Fruit fly (Drosophila melanogaster) whole organism, embryonic: ENCODE measurements around the gene CG8100.

ENCODE experiments used
- Atf6 ChIP-seq: fragments of 200-800 bp; sonication (Bioruptor generic); IDR thresholded peaks from 2 replicates; pipeline ENCODE4 v1.3.6; 2022; ENCODE audit warnings: missing biosample characterization, missing genetic modification characterization
- CG10147 ChIP-seq: fragments of 200-800 bp; sonication (Bioruptor generic); optimal IDR thresholded peaks from 2 replicates; lab custom pipeline; 2019; ENCODE audit warnings: missing biosample characterization, mild to moderate bottlenecking, missing genetic modification characterization, moderate library complexity
- CG10209 ChIP-seq: fragments of 200-800 bp; sonication (Bioruptor generic); optimal IDR thresholded peaks from 3 replicates; lab custom pipeline; 2017; ENCODE audit warnings: missing biosample characterization, mild to moderate bottlenecking, missing genetic modification characterization, missing genetic modification reagents
- CG11085 ChIP-seq: fragments of 200-800 bp; sonication (Bioruptor generic); IDR thresholded peaks from 2 replicates; pipeline ENCODE4 v1.3.6; 2022; ENCODE audit warnings: missing biosample characterization, missing genetic modification characterization
- CG12769 ChIP-seq: fragments of 200-800 bp; sonication (Bioruptor generic); optimal IDR thresholded peaks from 2 replicates; lab custom pipeline; 2019; ENCODE audit warnings: missing biosample characterization, mild to moderate bottlenecking, missing genetic modification characterization, moderate library complexity
- CG13424 ChIP-seq: fragments of 200-800 bp; sonication (Bioruptor generic); optimal IDR thresholded peaks from 2 replicates; lab custom pipeline; 2019; ENCODE audit warnings: missing biosample characterization, mild to moderate bottlenecking, missing genetic modification characterization, moderate library complexity
- CG14710 ChIP-seq: fragments of 200-800 bp; sonication (Bioruptor generic); optimal IDR thresholded peaks from 3 replicates; lab custom pipeline; 2019; ENCODE audit warnings: missing biosample characterization, mild to moderate bottlenecking, missing genetic modification characterization, moderate library complexity
- CG1647 ChIP-seq: fragments of 200-800 bp; sonication (Bioruptor generic); optimal IDR thresholded peaks from 3 replicates; lab custom pipeline; 2016; ENCODE audit warnings: missing biosample characterization, missing genetic modification characterization
- CG2116 ChIP-seq: fragments of 200-800 bp; sonication (Bioruptor generic); optimal IDR thresholded peaks from 3 replicates; lab custom pipeline; 2018; ENCODE audit warnings: missing biosample characterization, mild to moderate bottlenecking, missing genetic modification characterization
- CG2875 ChIP-seq: fragments of 200-800 bp; sonication (Bioruptor generic); optimal IDR thresholded peaks from 2 replicates; lab custom pipeline; 2017; ENCODE audit warnings: missing biosample characterization, mild to moderate bottlenecking, missing genetic modification characterization, missing genetic modification reagents
- CG2889 ChIP-seq: fragments of 200-800 bp; sonication (Bioruptor generic); IDR thresholded peaks from 3 replicates; pipeline ENCODE4 v1.3.6; 2022; ENCODE audit warnings: missing biosample characterization, missing genetic modification characterization
- CG3065 ChIP-seq: fragments of 200-800 bp; sonication (Bioruptor generic); optimal IDR thresholded peaks from 2 replicates; lab custom pipeline; 2016; ENCODE audit warnings: missing biosample characterization, missing genetic modification characterization
- CG42726 ChIP-seq: fragments of 200-800 bp; sonication (Bioruptor generic); IDR thresholded peaks from 2 replicates; pipeline ENCODE4 v1.3.6; 2022; ENCODE audit warnings: missing biosample characterization, missing genetic modification characterization; ENCODE audit not compliant: partially characterized antibody
- CG6254 ChIP-seq: fragments of 200-800 bp; sonication (Bioruptor generic); optimal IDR thresholded peaks from 3 replicates; lab custom pipeline; 2017; ENCODE audit warnings: mild to moderate bottlenecking, missing biosample characterization, missing genetic modification reagents, missing genetic modification characterization
- CG6813 ChIP-seq: fragments of 200-800 bp; sonication (Bioruptor generic); optimal IDR thresholded peaks from 2 replicates; lab custom pipeline; 2017; ENCODE audit warnings: missing biosample characterization, missing genetic modification characterization, mild to moderate bottlenecking, moderate library complexity, missing genetic modification reagents
- CG7745 ChIP-seq: fragments of 200-800 bp; sonication (Bioruptor generic); optimal IDR thresholded peaks from 2 replicates; lab custom pipeline; 2018; ENCODE audit warnings: missing biosample characterization, mild to moderate bottlenecking, missing genetic modification characterization, moderate library complexity
- CG8924 ChIP-seq: fragments of 200-800 bp; optimal IDR thresholded peaks from 3 replicates; lab custom pipeline; 2019; ENCODE audit warnings: missing biosample characterization, mild to moderate bottlenecking, missing genetic modification characterization, moderate library complexity
- Dref ChIP-seq: fragments of 200-800 bp; sonication (Bioruptor generic); IDR thresholded peaks from 2 replicates; pipeline ENCODE4 v1.3.6; 2022; ENCODE audit warnings: missing biosample characterization, missing genetic modification characterization
- ERR ChIP-seq: fragments of 200-800 bp; sonication (Bioruptor generic); optimal IDR thresholded peaks from 2 replicates; lab custom pipeline; 2016; ENCODE audit warnings: missing biosample characterization, missing genetic modification characterization
- Fer1 ChIP-seq: fragments of 200-800 bp; sonication (Bioruptor generic); optimal IDR thresholded peaks from 2 replicates; lab custom pipeline; 2017; ENCODE audit warnings: missing biosample characterization, mild to moderate bottlenecking, missing genetic modification characterization
- Hr3 ChIP-seq: fragments of 200-800 bp; sonication (Bioruptor generic); optimal IDR thresholded peaks from 3 replicates; lab custom pipeline; 2016; ENCODE audit warnings: missing biosample characterization, missing genetic modification characterization
- Jarid2 ChIP-seq: fragments of 200-800 bp; sonication (Bioruptor generic); optimal IDR thresholded peaks from 3 replicates; lab custom pipeline; 2017; ENCODE audit warnings: mild to moderate bottlenecking, missing biosample characterization, missing genetic modification reagents, missing genetic modification characterization
- MESR4 ChIP-seq: fragments of 200-800 bp; sonication (Bioruptor generic); optimal IDR thresholded peaks from 2 replicates; lab custom pipeline; 2018; ENCODE audit warnings: missing biosample characterization, mild to moderate bottlenecking, missing genetic modification characterization, moderate library complexity
- Mes4 ChIP-seq: fragments of 200-800 bp; sonication (Bioruptor generic); optimal IDR thresholded peaks from 2 replicates; lab custom pipeline; 2016; ENCODE audit warnings: missing biosample characterization, missing genetic modification characterization
- PHDP ChIP-seq: fragments of 200-800 bp; sonication (Bioruptor generic); optimal IDR thresholded peaks from 3 replicates; lab custom pipeline; 2018; ENCODE audit warnings: missing biosample characterization, mild to moderate bottlenecking, missing genetic modification characterization, moderate library complexity
- Ravus ChIP-seq: fragments of 200-800 bp; sonication (Bioruptor generic); IDR thresholded peaks from 2 replicates; pipeline ENCODE4 v1.3.6; 2022; ENCODE audit warnings: missing biosample characterization, missing genetic modification characterization
- Rfx ChIP-seq: fragments of 200-800 bp; sonication (Bioruptor generic); IDR thresholded peaks from 2 replicates; pipeline ENCODE4 v1.3.6; 2022; ENCODE audit warnings: missing biosample characterization, missing genetic modification characterization
- ac ChIP-seq: fragments of 200-800 bp; sonication (Bioruptor generic); optimal IDR thresholded peaks from 3 replicates; lab custom pipeline; 2017; ENCODE audit warnings: missing biosample characterization, mild to moderate bottlenecking, missing genetic modification characterization
- az2 ChIP-seq: fragments of 200-800 bp; sonication (Bioruptor generic); optimal IDR thresholded peaks from 3 replicates; lab custom pipeline; 2016; ENCODE audit warnings: missing biosample characterization, missing genetic modification characterization
- bigmax ChIP-seq: fragments of 200-800 bp; sonication (Bioruptor generic); optimal IDR thresholded peaks from 2 replicates; lab custom pipeline; 2018; ENCODE audit warnings: missing biosample characterization, mild to moderate bottlenecking, missing genetic modification characterization
- eve ChIP-seq, 2 experiments: fragments of >200 bp; optimal IDR thresholded peaks; 2 replicates each; lab custom pipeline; 2017; ENCODE audit warnings: missing biosample characterization in 2 of 2, missing genetic modification characterization in 2 of 2
- fd96Cb ChIP-seq: fragments of 200-800 bp; sonication (Bioruptor generic); optimal IDR thresholded peaks from 2 replicates; lab custom pipeline; 2018; ENCODE audit warnings: missing biosample characterization, mild to moderate bottlenecking, missing genetic modification characterization, moderate library complexity
- gce ChIP-seq: fragments of 200-800 bp; sonication (Bioruptor generic); IDR thresholded peaks from 3 replicates; pipeline ENCODE4 v1.3.6; 2022; ENCODE audit warnings: missing biosample characterization, missing genetic modification characterization
- gcm ChIP-seq: fragments of 200-800 bp; sonication (Bioruptor generic); optimal IDR thresholded peaks from 2 replicates; lab custom pipeline; 2019; ENCODE audit warnings: missing biosample characterization, mild to moderate bottlenecking, missing genetic modification characterization, moderate library complexity
- gcm2 ChIP-seq: fragments of 200-800 bp; sonication (Bioruptor generic); optimal IDR thresholded peaks from 2 replicates; lab custom pipeline; 2016; ENCODE audit warnings: missing biosample characterization, missing genetic modification characterization
- h ChIP-seq: fragments of >200 bp; optimal IDR thresholded peaks from 2 replicates; lab custom pipeline; 2017
- hb ChIP-seq: fragments of 200-800 bp; sonication (Bioruptor generic); IDR thresholded peaks from 3 replicates; pipeline ENCODE4 v1.3.6; 2022; ENCODE audit warnings: missing biosample characterization, missing genetic modification characterization; ENCODE audit not compliant: partially characterized antibody
- insv ChIP-seq, 2 experiments: fragments of 200-800 bp; sonication (Bioruptor generic); optimal IDR thresholded peaks; 3 replicates each; lab custom pipeline; 2016 to 2018; ENCODE audit warnings: missing biosample characterization in 2 of 2, missing genetic modification characterization in 2 of 2
- jigr1 ChIP-seq: fragments of 200-800 bp; sonication (Bioruptor generic); IDR thresholded peaks from 3 replicates; pipeline ENCODE4 v1.3.6; 2022; ENCODE audit warnings: missing biosample characterization, missing genetic modification characterization
- kay ChIP-seq: fragments of 200-800 bp; sonication (Bioruptor generic); optimal IDR thresholded peaks from 2 replicates; lab custom pipeline; 2016; ENCODE audit warnings: missing biosample characterization, missing genetic modification characterization
- mam ChIP-seq: fragments of 200-800 bp; sonication (Bioruptor generic); optimal IDR thresholded peaks from 3 replicates; lab custom pipeline; 2016; ENCODE audit warnings: missing biosample characterization, missing genetic modification characterization
- nerfin-1 ChIP-seq: fragments of 200-800 bp; sonication (Bioruptor generic); optimal IDR thresholded peaks from 3 replicates; lab custom pipeline; 2019; ENCODE audit warnings: missing biosample characterization, mild to moderate bottlenecking, missing genetic modification characterization, moderate library complexity
- rib ChIP-seq: fragments of 200-800 bp; sonication (Bioruptor generic); IDR thresholded peaks from 2 replicates; pipeline ENCODE4 v1.3.6; 2022; ENCODE audit warnings: missing biosample characterization, missing genetic modification characterization
- run ChIP-seq: fragments of 200-800 bp; sonication (Bioruptor generic); optimal IDR thresholded peaks from 3 replicates; lab custom pipeline; 2018; ENCODE audit warnings: missing biosample characterization, mild to moderate bottlenecking, missing genetic modification characterization
- salm ChIP-seq: fragments of 200-800 bp; sonication (Bioruptor generic); optimal IDR thresholded peaks from 2 replicates; lab custom pipeline; 2018; ENCODE audit warnings: missing biosample characterization, mild to moderate bottlenecking, missing genetic modification characterization
- sd ChIP-seq: fragments of 200-800 bp; sonication (Bioruptor generic); optimal IDR thresholded peaks from 3 replicates; lab custom pipeline; 2018; ENCODE audit warnings: missing biosample characterization, mild to moderate bottlenecking, missing genetic modification characterization, moderate library complexity
- sqz ChIP-seq: fragments of 200-800 bp; sonication (Bioruptor generic); optimal IDR thresholded peaks from 3 replicates; lab custom pipeline; 2018; ENCODE audit warnings: missing biosample characterization, mild to moderate bottlenecking, missing genetic modification characterization
- tup ChIP-seq: fragments of 200-800 bp; sonication (Bioruptor generic); optimal IDR thresholded peaks from 2 replicates; lab custom pipeline; 2016; ENCODE audit warnings: missing biosample characterization, mild to moderate bottlenecking, missing genetic modification characterization, moderate library complexity
- wek ChIP-seq: fragments of 200-800 bp; sonication (Bioruptor generic); optimal IDR thresholded peaks from 3 replicates; lab custom pipeline; 2018; ENCODE audit warnings: missing biosample characterization, mild to moderate bottlenecking, missing genetic modification characterization, moderate library complexity
- zfh2 ChIP-seq: fragments of 200-800 bp; sonication (Bioruptor generic); optimal IDR thresholded peaks from 2 replicates; lab custom pipeline; 2016; ENCODE audit warnings: missing biosample characterization, missing genetic modification characterization

CG8100 gene

DNA sequence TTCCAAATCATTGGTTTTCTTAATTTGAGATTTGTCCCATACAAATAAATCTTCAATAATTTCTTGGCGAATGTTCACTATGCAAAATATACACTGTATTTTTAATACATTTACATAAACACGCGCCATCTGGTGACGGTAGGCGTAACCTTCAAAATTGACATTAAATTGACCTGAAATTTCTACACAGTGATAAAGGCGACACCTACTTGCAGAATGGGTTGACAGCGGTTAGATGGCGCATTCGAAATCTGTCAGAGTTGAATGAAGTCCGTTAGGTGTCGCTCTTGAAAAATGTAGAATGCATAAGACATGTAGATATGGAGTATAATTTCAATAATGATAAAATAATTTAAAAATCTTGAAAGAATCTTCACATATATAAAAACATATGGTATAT, 28.0 kb downstream of the CG8100 start (continued):
- no peak for TF ChIP-seq Dref (GFP tag; lab: Robert Waterston, UW)
- TF ChIP-seq CG10209 (GFP tag; lab: Kevin White, UChicago) = peak; percentile 69
- TF ChIP-seq CG14710 (tag; lab: Kevin White, UChicago) = peak; percentile 59
- TF ChIP-seq PHDP = peak; percentile 67
- peak; percentile 37 for TF ChIP-seq nerfin-1
- peak; percentile 63 for TF ChIP-seq kay
- TF ChIP-seq bigmax (GFP tag; lab: Kevin White, UChicago) = no peak
- TF ChIP-seq insv (GFP tag; optimal IDR thresholded peaks at IDR 0.05; lab: Kevin White, UChicago) = peak in 1 of 2 experiments; percentile 78
- TF ChIP-seq sd (tag; lab: Kevin White, UChicago) = no peak
- peak; percentile 48 for TF ChIP-seq Jarid2 (GFP tag; lab: Kevin White, UChicago)
- TF ChIP-seq MESR4 (GFP tag; lab: Kevin White, UChicago) = no peak
- peak; percentile 94 for TF ChIP-seq Rfx (GFP tag; lab: Robert Waterston, UW)
- TF ChIP-seq CG1647 (GFP tag; lab: Kevin White, UChicago) = peak; percentile 80
- TF ChIP-seq CG2889 (GFP tag; lab: Robert Waterston, UW) = peak; percentile 66; the same call in 2 of the 3 replicates
- peak; percentile 86 for TF ChIP-seq az2 (GFP tag; lab: Kevin White, UChicago)
- TF ChIP-seq run (tag; lab: Kevin White, UChicago) = peak; percentile 21
- peak; percentile 74 for TF ChIP-seq ERR (GFP tag; lab: Kevin White, UChicago)
- peak; percentile 11 for TF ChIP-seq CG8924
- peak; percentile 15 for TF ChIP-seq ac (GFP tag; lab: Kevin White, UChicago)
- peak; percentile 46 for TF ChIP-seq CG2875
- peak; percentile 82 for TF ChIP-seq Mes4
- TF ChIP-seq CG6813 = no peak
- no peak for TF ChIP-seq wek (GFP tag; lab: Kevin White, UChicago)
- peak; percentile 76 for TF ChIP-seq zfh2 (GFP tag; lab: Kevin White, UChicago)
- TF ChIP-seq CG6254 = no peak
- TF ChIP-seq CG12769 (tag; lab: Kevin White, UChicago) = peak; percentile 74
- TF ChIP-seq eve (GFP tag; optimal IDR thresholded peaks at IDR 0.05; lab: Kevin White, UChicago) = peak in 1 of 2 experiments; percentile 20
- TF ChIP-seq CG7745 (tag; lab: Kevin White, UChicago) = no peak
- peak; percentile 46 for TF ChIP-seq salm
- TF ChIP-seq CG13424 (tag; lab: Kevin White, UChicago) = peak; percentile 82
- peak; percentile 29; the same call in 1 of the 2 replicates for TF ChIP-seq Atf6
- peak; percentile 72 for TF ChIP-seq fd96Cb (tag; lab: Kevin White, UChicago)
- TF ChIP-seq gce = peak; percentile 30; the same call in 2 of the 3 replicates
- TF ChIP-seq Fer1 = peak; percentile 53
- TF ChIP-seq tup (GFP tag; lab: Kevin White, UChicago) = no peak
- TF ChIP-seq rib = peak; percentile 47; the same call in 1 of the 2 replicates
- peak; percentile 89 for TF ChIP-seq mam (GFP tag; lab: Kevin White, UChicago)
- TF ChIP-seq CG42726 (GFP tag; lab: Robert Waterston, UW) = peak; percentile 83
- no peak for TF ChIP-seq sqz
- TF ChIP-seq Ravus (GFP tag; lab: Robert Waterston, UW) = no peak; the same call in 1 of the 2 replicates
- TF ChIP-seq CG11085 (GFP tag; lab: Robert Waterston, UW) = peak; percentile 87
- peak; percentile 35 for TF ChIP-seq CG10147 (GFP tag; lab: Kevin White, UChicago)
- TF ChIP-seq hb (GFP tag; lab: Robert Waterston, UW) = no peak
- TF ChIP-seq jigr1 (GFP tag; lab: Robert Waterston, UW) = peak; percentile 61; the same call in 1 of the 3 replicates
- peak; percentile 80 for TF ChIP-seq CG3065 (GFP tag; lab: Kevin White, UChicago)
- peak; percentile 52 for TF ChIP-seq CG2116 (GFP tag; lab: Kevin White, UChicago)
- TF ChIP-seq gcm = peak; percentile 44
- peak; percentile 88 for TF ChIP-seq Hr3 (GFP tag; lab: Kevin White, UChicago)
- peak; percentile 7 for TF ChIP-seq gcm2
- no peak for TF ChIP-seq h (lab: Kevin White, UChicago)
